Worm (Caenorhabditis elegans) whole organism, midembryonic: ENCODE data around the gene T01G1.4.

Experiments used
- flt-1 ChIP-seq: fragments of 200-800 bp; sonication (Bioruptor generic); IDR thresholded peaks from 2 replicates; pipeline ENCODE4 v1.3.6; 2022; ENCODE audit warnings: missing genetic modification characterization, missing compliant biosample characterization
- klf-2 ChIP-seq: fragments of 200-800 bp; sonication (Bioruptor generic); conservative IDR thresholded peaks from 2 replicates; pipeline ENCODE4 v1.3.6; 2022; ENCODE audit warnings: missing genetic modification reagents, missing genetic modification characterization, missing compliant biosample characterization
- med-1 ChIP-seq: sonication (generic microtip); optimal IDR thresholded peaks from 2 replicates; lab custom pipeline; 2017; ENCODE audit warnings: missing genetic modification characterization, mild to moderate bottlenecking, missing compliant biosample characterization, antibody characterized with exemption, missing genetic modification reagents; ENCODE audit not compliant: insufficient read depth
- ref-1 ChIP-seq: fragments of 200-800 bp; sonication (Bioruptor generic); conservative IDR thresholded peaks from 2 replicates; pipeline ENCODE4 v1.3.6; 2022; ENCODE audit warnings: missing genetic modification reagents, missing genetic modification characterization, missing compliant biosample characterization
- ztf-23 ChIP-seq: fragments of 200-800 bp; sonication (Bioruptor generic); IDR thresholded peaks from 2 replicates; pipeline ENCODE4 v1.3.6; 2022; ENCODE audit warnings: missing genetic modification reagents, missing genetic modification characterization, missing compliant biosample characterization
- ztf-29 ChIP-seq: fragments of 200-800 bp; sonication (Bioruptor generic); IDR thresholded peaks from 2 replicates; pipeline ENCODE4 v1.3.6; 2022; ENCODE audit warnings: missing genetic modification reagents, missing genetic modification characterization, missing compliant biosample characterization

- TF ChIP-seq flt-1 (no peak), ref-1 (GFP tag; lab: Robert Waterston, UW) (no peak), ztf-29 (GFP tag; lab: Robert Waterston, UW) (no peak), ztf-23 (GFP tag; lab: Robert Waterston, UW) (no peak), klf-2 (GFP tag; lab: Robert Waterston, UW) (no peak), med-1 (GFP tag; lab: Kevin White, UChicago) (no peak)
These were observed 17.0 kb downstream of the T01G1.4 start for ce11 chrIV:11344288-11344687.
